Worm (Caenorhabditis elegans) whole organism, young adult: ENCODE data around the gene C50F4.16.

Experiments
- B0035.1 ChIP-seq: sonication (generic microtip); optimal IDR thresholded peaks from 2 replicates; lab custom pipeline; 2016; ENCODE audit warnings: missing genetic modification characterization, mild to moderate bottlenecking, missing compliant biosample characterization, missing genotype, missing genetic modification reagents
- C06A6.2 ChIP-seq: fragments of 200-800 bp; sonication (Bioruptor generic); conservative IDR thresholded peaks from 2 replicates; pipeline ENCODE4 v1.3.6; 2022; ENCODE audit warnings: missing genetic modification characterization, missing compliant biosample characterization
- C17E4.6 ChIP-seq: fragments of 200-800 bp; sonication (Bioruptor generic); IDR thresholded peaks from 2 replicates; pipeline ENCODE4 v1.3.6; 2022; ENCODE audit warnings: missing genetic modification reagents, missing genetic modification characterization, missing compliant biosample characterization
- F49E8.2 ChIP-seq: sonication (generic microtip); optimal IDR thresholded peaks from 3 replicates; lab custom pipeline; 2017; ENCODE audit warnings: missing genetic modification characterization, mild to moderate bottlenecking, missing compliant biosample characterization, antibody characterized with exemption, moderate library complexity; ENCODE audit not compliant: insufficient read depth
- Y53F4B.3 ChIP-seq: fragments of 200-800 bp; sonication (Bioruptor generic); IDR thresholded peaks from 2 replicates; pipeline ENCODE4 v1.3.6; 2022; ENCODE audit warnings: missing genetic modification reagents, missing genetic modification characterization, missing compliant biosample characterization
- Y67H2A.10 ChIP-seq: fragments of 200-800 bp; sonication (Bioruptor generic); conservative IDR thresholded peaks from 2 replicates; pipeline ENCODE4 v1.3.6; 2022; ENCODE audit warnings: missing genetic modification reagents, missing genetic modification characterization, missing compliant biosample characterization
- ZK185.1 ChIP-seq: sonication (generic microtip); optimal IDR thresholded peaks from 2 replicates; lab custom pipeline; 2016; ENCODE audit warnings: mild to moderate bottlenecking, missing genetic modification characterization, missing compliant biosample characterization; ENCODE audit not compliant: poor library complexity, severe bottlenecking
- akir-1 ChIP-seq: fragments of 200-800 bp; sonication (Bioruptor generic); optimal IDR thresholded peaks from 2 replicates; lab custom pipeline; 2018; ENCODE audit warnings: mild to moderate bottlenecking, missing genetic modification characterization, moderate library complexity, missing compliant biosample characterization
- attf-3 ChIP-seq: fragments of 200-800 bp; sonication (Bioruptor generic); conservative IDR thresholded peaks from 2 replicates; pipeline ENCODE4 v1.3.6; 2022; ENCODE audit warnings: missing genetic modification reagents, missing genetic modification characterization, missing compliant biosample characterization
- bed-2 ChIP-seq: fragments of 200-800 bp; sonication (Bioruptor generic); IDR thresholded peaks from 2 replicates; pipeline ENCODE4 v1.3.6; 2022; ENCODE audit warnings: missing genetic modification reagents, missing genetic modification characterization, missing compliant biosample characterization
- cebp-1 ChIP-seq, 2 experiments: fragments of 200-800 bp in 1 of 2; sonication (Bioruptor generic) in 1 of 2; sonication (generic microtip) in 1 of 2; IDR thresholded peaks in 1 of 2; optimal IDR thresholded peaks in 1 of 2; 2 replicates each; pipeline versions ENCODE4 v1.3.6 to Lab custom; 2017 to 2022; ENCODE audit warnings: missing compliant biosample characterization in 2 of 2, missing genetic modification characterization in 2 of 2, mild to moderate bottlenecking in 1 of 2, missing genetic modification reagents in 1 of 2, moderate library complexity in 1 of 2
- ceh-100 ChIP-seq: fragments of 200-800 bp; sonication (Bioruptor generic); IDR thresholded peaks from 2 replicates; pipeline ENCODE4 v1.3.6; 2022; ENCODE audit warnings: missing genetic modification reagents, missing genetic modification characterization, missing compliant biosample characterization
- ceh-27 ChIP-seq: fragments of 200-800 bp; sonication (Bioruptor generic); optimal IDR thresholded peaks from 2 replicates; lab custom pipeline; 2018; ENCODE audit warnings: mild to moderate bottlenecking, missing genetic modification characterization, moderate library complexity, missing compliant biosample characterization
- ceh-58 ChIP-seq: fragments of 200-800 bp; sonication (Bioruptor generic); IDR thresholded peaks from 2 replicates; pipeline ENCODE4 v1.3.6; 2022; ENCODE audit warnings: missing genetic modification characterization, missing compliant biosample characterization
- ceh-79 ChIP-seq: sonication (generic microtip); optimal IDR thresholded peaks from 2 replicates; lab custom pipeline; 2017; ENCODE audit warnings: mild to moderate bottlenecking, missing genetic modification characterization, missing compliant biosample characterization
- ceh-91 ChIP-seq: fragments of 200-800 bp; sonication (Bioruptor generic); IDR thresholded peaks from 2 replicates; pipeline ENCODE4 v1.3.6; 2022; ENCODE audit warnings: missing genetic modification reagents, missing genetic modification characterization, missing compliant biosample characterization
- chd-7 ChIP-seq: sonication (generic microtip); optimal IDR thresholded peaks from 2 replicates; lab custom pipeline; 2016; ENCODE audit warnings: mild to moderate bottlenecking, missing genetic modification characterization, moderate library complexity, missing compliant biosample characterization
- dpl-1 ChIP-seq: fragments of 150-350 bp; optimal IDR thresholded peaks from 2 replicates; lab custom pipeline; 2014; ENCODE audit warnings: missing biosample characterization, missing genetic modification reagents, missing genetic modification characterization
- efl-1 ChIP-seq: fragments of 150-350 bp; optimal IDR thresholded peaks from 2 replicates; lab custom pipeline; 2014; ENCODE audit warnings: missing biosample characterization, missing genetic modification reagents, missing genetic modification characterization
- egrh-3 ChIP-seq: fragments of 200-800 bp; sonication (Bioruptor generic); IDR thresholded peaks from 2 replicates; pipeline ENCODE4 v1.3.6; 2022; ENCODE audit warnings: missing genetic modification reagents, missing genetic modification characterization, missing compliant biosample characterization
- gei-17 ChIP-seq: fragments of 200-800 bp; sonication (Bioruptor generic); optimal IDR thresholded peaks from 2 replicates; lab custom pipeline; 2018; ENCODE audit warnings: mild to moderate bottlenecking, missing genetic modification characterization, missing compliant biosample characterization
- hlh-26 ChIP-seq: fragments of 200-800 bp; sonication (Bioruptor generic); conservative IDR thresholded peaks from 2 replicates; pipeline ENCODE4 v1.3.6; 2022; ENCODE audit warnings: missing genetic modification reagents, missing genetic modification characterization, missing compliant biosample characterization
- hmg-1.2 ChIP-seq: fragments of 200-800 bp; sonication (Bioruptor generic); IDR thresholded peaks from 2 replicates; pipeline ENCODE4 v1.3.6; 2022; ENCODE audit warnings: missing genetic modification reagents, missing genetic modification characterization, missing compliant biosample characterization
- hmg-20 ChIP-seq: fragments of 200-800 bp; sonication (Bioruptor generic); IDR thresholded peaks from 2 replicates; pipeline ENCODE4 v1.3.6; 2022; ENCODE audit warnings: missing genetic modification reagents, missing genetic modification characterization, missing compliant biosample characterization
- hrde-1 ChIP-seq: sonication (generic microtip); optimal IDR thresholded peaks from 2 replicates; lab custom pipeline; 2016; ENCODE audit warnings: missing genetic modification characterization, mild to moderate bottlenecking, missing compliant biosample characterization, moderate library complexity, missing genotype, missing genetic modification reagents, borderline replicate concordance
- let-526 ChIP-seq: fragments of 200-800 bp; sonication (Bioruptor generic); IDR thresholded peaks from 2 replicates; pipeline ENCODE4 v1.3.6; 2022; ENCODE audit warnings: missing genetic modification reagents, missing genetic modification characterization, missing compliant biosample characterization
- let-607 ChIP-seq, 2 experiments: fragments of 200-800 bp in 1 of 2; sonication (Bioruptor generic) in 1 of 2; sonication (generic microtip) in 1 of 2; optimal IDR thresholded peaks; 2 replicates each; lab custom pipeline; 2016 to 2018; ENCODE audit warnings: mild to moderate bottlenecking in 2 of 2, missing compliant biosample characterization in 2 of 2, missing genetic modification characterization in 2 of 2, moderate library complexity in 2 of 2, missing genotype in 1 of 2
- lin-35 ChIP-seq, 3 experiments: fragments of 150-350 bp in 2 of 3; sonication (generic microtip) in 1 of 3; optimal IDR thresholded peaks; 2 replicates each; lab custom pipeline; 2014 to 2018; ENCODE audit warnings: missing biosample characterization in 3 of 3, missing genetic modification characterization in 3 of 3, missing genetic modification reagents in 3 of 3
- lin-40 ChIP-seq: sonication (generic microtip); optimal IDR thresholded peaks from 2 replicates; lab custom pipeline; 2016; ENCODE audit warnings: missing genetic modification characterization, mild to moderate bottlenecking, missing compliant biosample characterization, missing genotype, missing genetic modification reagents
- lin-54 ChIP-seq: fragments of 200-800 bp; sonication (Bioruptor generic); optimal IDR thresholded peaks from 2 replicates; lab custom pipeline; 2018; ENCODE audit warnings: mild to moderate bottlenecking, missing genetic modification characterization, missing compliant biosample characterization
- lir-1 ChIP-seq: fragments of 200-800 bp; sonication (Bioruptor generic); conservative IDR thresholded peaks from 2 replicates; pipeline ENCODE4 v1.3.6; 2022; ENCODE audit warnings: missing genetic modification reagents, missing genetic modification characterization, missing compliant biosample characterization
- mcd-1 ChIP-seq: fragments of 200-800 bp; sonication (Bioruptor generic); IDR thresholded peaks from 2 replicates; pipeline ENCODE4 v1.3.6; 2022; ENCODE audit warnings: missing genetic modification reagents, missing genetic modification characterization, missing compliant biosample characterization
- nfyb-1 ChIP-seq: fragments of 200-800 bp; sonication (Bioruptor generic); IDR thresholded peaks from 2 replicates; pipeline ENCODE4 v1.3.6; 2022; ENCODE audit warnings: missing genetic modification reagents, missing genetic modification characterization, missing compliant biosample characterization
- nhr-120 ChIP-seq: fragments of 200-800 bp; sonication (Bioruptor generic); IDR thresholded peaks from 2 replicates; pipeline ENCODE4 v1.3.6; 2022; ENCODE audit warnings: missing genetic modification characterization, missing compliant biosample characterization
- rcor-1 ChIP-seq: fragments of 200-800 bp; sonication (Bioruptor generic); IDR thresholded peaks from 2 replicates; pipeline ENCODE4 v1.3.6; 2022; ENCODE audit warnings: missing genetic modification reagents, missing genetic modification characterization, missing compliant biosample characterization
- snpc-3.4 ChIP-seq: sonication (generic microtip); optimal IDR thresholded peaks from 2 replicates; lab custom pipeline; 2017; ENCODE audit warnings: missing genetic modification characterization, mild to moderate bottlenecking, missing compliant biosample characterization, antibody characterized with exemption, moderate library complexity, missing genotype, missing genetic modification reagents
- snpc-4 ChIP-seq, 5 experiments: fragments of 150-350 bp in 1 of 5; sonication (generic microtip) in 4 of 5; optimal IDR thresholded peaks; 2 replicates each; lab custom pipeline; 2014 to 2018; ENCODE audit warnings: missing genetic modification characterization in 5 of 5, missing biosample characterization in 3 of 5, antibody characterized with exemption in 2 of 5, mild to moderate bottlenecking in 2 of 5, missing compliant biosample characterization in 2 of 5, missing genotype in 2 of 5, moderate library complexity in 2 of 5, missing genetic modification reagents in 1 of 5
- sptf-2 ChIP-seq: fragments of 200-800 bp; sonication (Bioruptor generic); optimal IDR thresholded peaks from 2 replicates; lab custom pipeline; 2018; ENCODE audit warnings: mild to moderate bottlenecking, missing genetic modification characterization, missing compliant biosample characterization
- tbp1 ChIP-seq: fragments of 200-800 bp; sonication (Bioruptor generic); optimal IDR thresholded peaks from 2 replicates; lab custom pipeline; 2018; ENCODE audit warnings: mild to moderate bottlenecking, missing genetic modification characterization, missing compliant biosample characterization
- tbx-9 ChIP-seq: sonication (generic microtip); optimal IDR thresholded peaks from 2 replicates; lab custom pipeline; 2016; ENCODE audit warnings: borderline replicate concordance, missing genetic modification characterization, inconsistent platforms, missing compliant biosample characterization
- zfh-2 ChIP-seq: fragments of 200-800 bp; sonication (Bioruptor generic); conservative IDR thresholded peaks from 2 replicates; pipeline ENCODE4 v1.3.6; 2022; ENCODE audit warnings: missing genetic modification reagents, missing genetic modification characterization, missing compliant biosample characterization
- ztf-18 ChIP-seq: sonication (generic microtip); optimal IDR thresholded peaks from 2 replicates; lab custom pipeline; 2016; ENCODE audit warnings: missing genotype, mild to moderate bottlenecking, missing genetic modification characterization, missing compliant biosample characterization
- ztf-25 ChIP-seq: fragments of 200-800 bp; sonication (Bioruptor generic); IDR thresholded peaks from 2 replicates; pipeline ENCODE4 v1.3.6; 2022; ENCODE audit warnings: missing genetic modification reagents, missing genetic modification characterization, missing compliant biosample characterization

C50F4.16 gene

ce11 chrV:9545238-9545709 lies 3.9 kb upstream of the C50F4.16 start, which contains the start of the genes his-35 and his-41 (continued):
- peak; percentile 67 for TF ChIP-seq ceh-27 (GFP tag; lab: Kevin White, UChicago)
- TF ChIP-seq lir-1 (GFP tag; lab: Robert Waterston, UW) = no peak
- TF ChIP-seq C06A6.2 (GFP tag; lab: Robert Waterston, UW) = 0 out of 2 replicates have a peak, but pooled peaks have one; percentile 30
- 0 out of 2 replicates have a peak, but pooled peaks have one; percentile 34 for TF ChIP-seq let-526 (GFP tag; lab: Robert Waterston, UW)
- no peak for TF ChIP-seq nhr-120 (GFP tag; lab: Robert Waterston, UW)
- peak; percentile 66 for TF ChIP-seq mcd-1

- TF ChIP-seq F49E8.2 (tag; lab: Kevin White, UChicago) (no peak), lin-54 (GFP tag; lab: Kevin White, UChicago) (peak; percentile 74), Y53F4B.3 (GFP tag; lab: Robert Waterston, UW) (no peak), gei-17 (no peak), B0035.1 (tag; lab: Kevin White, UChicago) (peak; percentile 10), hmg-1.2 (GFP tag; lab: Robert Waterston, UW) (0 out of 2 replicates have a peak, but pooled peaks have one; percentile 12), Y67H2A.10 (GFP tag; lab: Robert Waterston, UW) (no peak), hmg-20 (GFP tag; lab: Robert Waterston, UW) (0 out of 2 replicates have a peak, but pooled peaks have one; percentile 4), tbp1 (peak; percentile 53), bed-2 (GFP tag; lab: Robert Waterston, UW) (no peak), lin-35 (GFP tag; optimal IDR thresholded peaks at IDR 0.05; lab: Kevin White, UChicago) (peak in 1 of 3 experiments; percentile 69), lin-40 (peak; percentile 23), hrde-1 (tag; lab: Kevin White, UChicago) (peak; percentile 34), ztf-18 (tag; lab: Kevin White, UChicago) (peak; percentile 62), C17E4.6 (no peak), egrh-3 (GFP tag; lab: Robert Waterston, UW) (no peak), snpc-4 (GFP tag; optimal IDR thresholded peaks at IDR 0.05; lab: Kevin White, UChicago) (no peak), snpc-4 (tag; optimal IDR thresholded peaks at IDR 0.05; lab: Kevin White, UChicago) (peak; percentile 1 to 75 (median 26)), ceh-100 (GFP tag; lab: Robert Waterston, UW) (0 out of 2 replicates have a peak, but pooled peaks have one; percentile 17), hlh-26 (GFP tag; lab: Robert Waterston, UW) (no peak), efl-1 (GFP tag; lab: Kevin White, UChicago) (peak; percentile 59), dpl-1 (peak; percentile 55), C06A6.2 (GFP tag; lab: Robert Waterston, UW) (peak; percentile 63), chd-7 (tag; lab: Kevin White, UChicago) (peak; percentile 21), tbx-9 (tag; lab: Kevin White, UChicago) (no peak), ztf-25 (no peak), attf-3 (GFP tag; lab: Robert Waterston, UW) (no peak), akir-1 (GFP tag; lab: Kevin White, UChicago) (no peak), let-607 (tag; optimal IDR thresholded peaks at IDR 0.05; lab: Kevin White, UChicago) (no peak), zfh-2 (no peak), ZK185.1 (tag; lab: Kevin White, UChicago) (peak; percentile 58), rcor-1 (GFP tag; lab: Robert Waterston, UW) (0 out of 2 replicates have a peak, but pooled peaks have one; percentile 45), nfyb-1 (GFP tag; lab: Robert Waterston, UW) (peak; percentile 34; the same call in 1 of the 2 replicates), snpc-3.4 (peak; percentile 52), ceh-27 (GFP tag; lab: Kevin White, UChicago) (peak; percentile 60), sptf-2 (GFP tag; lab: Kevin White, UChicago) (no peak), cebp-1 (GFP tag; IDR thresholded peaks at IDR 0.05; lab: Robert Waterston, UW) (no peak), cebp-1 (tag; optimal IDR thresholded peaks at IDR 0.05; lab: Kevin White, UChicago) (peak; percentile 65), ceh-91 (GFP tag; lab: Robert Waterston, UW) (no peak), ceh-79 (no peak), ceh-58 (GFP tag; lab: Robert Waterston, UW) (no peak)
These were observed 2.8 kb upstream of the C50F4.16 start, which contains the start of gene mdf-1 for ce11 chrV:9544176-9544632. TSS of gene mdf-1 (minus strand) at chrV:9544226.
